Worm (Caenorhabditis elegans) whole organism, L1 larva: ENCODE measurements around the gene Y54G2A.7.

Experiments used
- ama-1 ChIP-seq: fragments of 150-350 bp; optimal IDR thresholded peaks from 2 replicates; lab custom pipeline; 2014
- ceh-8 ChIP-seq: fragments of 200-800 bp; sonication (Bioruptor generic); optimal IDR thresholded peaks from 2 replicates; lab custom pipeline; 2018; ENCODE audit warnings: mild to moderate bottlenecking, missing genetic modification characterization, moderate library complexity, missing compliant biosample characterization
- dpl-1 ChIP-seq, 3 experiments: fragments of 150-350 bp in 2 of 3; sonication (generic microtip) in 1 of 3; optimal IDR thresholded peaks; 2 replicates each; lab custom pipeline; 2014 to 2017; ENCODE audit warnings: missing biosample characterization in 3 of 3, missing genetic modification characterization in 3 of 3, missing genetic modification reagents in 3 of 3
- egl-27 ChIP-seq, 2 experiments: fragments of 150-350 bp in 1 of 2; sonication (generic microtip); optimal IDR thresholded peaks; 3 replicates each; lab custom pipeline; 2017 to 2018; ENCODE audit warnings: missing biosample characterization in 2 of 2, missing genetic modification characterization in 2 of 2, missing genetic modification reagents in 2 of 2
- elt-3 ChIP-seq, 6 experiments: fragments of 150-350 bp in 1 of 6; sonication (generic microtip); optimal IDR thresholded peaks; 2 replicates each; lab custom pipeline; 2017 to 2018; ENCODE audit warnings: missing biosample characterization in 6 of 6, missing genetic modification characterization in 6 of 6, inconsistent platforms in 1 of 6
- fkh-10 ChIP-seq: sonication (generic microtip); optimal IDR thresholded peaks from 2 replicates; lab custom pipeline; 2017; ENCODE audit warnings: missing biosample characterization, missing genetic modification reagents, missing genetic modification characterization
- lin-13 ChIP-seq: fragments of 150-350 bp; optimal IDR thresholded peaks from 2 replicates; lab custom pipeline; 2014; ENCODE audit warnings: missing biosample characterization, missing genetic modification reagents, missing genetic modification characterization
- lin-14 ChIP-seq: fragments of 200-800 bp; sonication (Bioruptor generic); optimal IDR thresholded peaks from 2 replicates; lab custom pipeline; 2018; ENCODE audit warnings: mild to moderate bottlenecking, missing genetic modification characterization, moderate library complexity, missing compliant biosample characterization
- pqm-1 ChIP-seq: sonication (generic microtip); optimal IDR thresholded peaks from 3 replicates; lab custom pipeline; 2017; ENCODE audit warnings: missing biosample characterization, missing genetic modification characterization
- unc-30 ChIP-seq: sonication (generic microtip); optimal IDR thresholded peaks from 2 replicates; lab custom pipeline; 2017; ENCODE audit warnings: missing biosample characterization, missing genetic modification characterization
- zag-1 ChIP-seq: fragments of 150-350 bp; optimal IDR thresholded peaks from 2 replicates; lab custom pipeline; 2014; ENCODE audit warnings: missing biosample characterization, missing genetic modification characterization
- ztf-4 ChIP-seq: fragments of 150-350 bp; optimal IDR thresholded peaks from 2 replicates; lab custom pipeline; 2014; ENCODE audit warnings: missing biosample characterization, missing genetic modification characterization

DNA sequence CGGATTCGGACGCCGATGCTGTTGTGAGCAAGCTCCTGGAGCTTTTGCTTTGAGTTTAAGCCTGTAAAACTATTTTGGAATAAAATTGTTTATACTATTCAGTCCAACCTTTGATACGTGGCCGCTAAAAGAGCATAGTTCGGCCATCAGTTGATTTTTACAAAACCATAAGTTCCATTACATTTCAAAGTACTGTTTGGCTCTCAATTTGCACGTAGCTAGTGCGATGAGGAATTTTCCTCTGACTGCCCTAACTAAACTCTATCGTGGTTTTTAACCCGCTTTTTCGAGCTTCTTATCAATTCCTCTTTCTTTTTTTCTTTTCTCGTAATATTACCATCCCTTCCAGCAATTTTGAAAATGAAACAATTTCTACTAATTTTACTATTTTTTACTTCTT lies 15.0 kb upstream of the Y54G2A.7 start, which contains the start of gene clec-80:
- TF ChIP-seq fkh-10 (GFP tag; lab: Kevin White, UChicago) (no peak), lin-14 (no peak), ama-1 (no peak), ceh-8 (GFP tag; lab: Kevin White, UChicago) (no peak), dpl-1 (GFP tag; optimal IDR thresholded peaks at IDR 0.05; lab: Kevin White, UChicago) (no peak), lin-13 (no peak), pqm-1 (tag; lab: Kevin White, UChicago) (no peak), ztf-4 (tag; lab: Kevin White, UChicago) (no peak), unc-30 (tag; lab: Kevin White, UChicago) (no peak), zag-1 (tag; lab: Kevin White, UChicago) (no peak), egl-27 (tag; optimal IDR thresholded peaks at IDR 0.05; lab: Kevin White, UChicago) (no peak), elt-3 (tag; optimal IDR thresholded peaks at IDR 0.05; lab: Kevin White, UChicago) (no peak)
